Fruit fly (Drosophila melanogaster): ENCODE results near the gene CG10650.

DNA sequence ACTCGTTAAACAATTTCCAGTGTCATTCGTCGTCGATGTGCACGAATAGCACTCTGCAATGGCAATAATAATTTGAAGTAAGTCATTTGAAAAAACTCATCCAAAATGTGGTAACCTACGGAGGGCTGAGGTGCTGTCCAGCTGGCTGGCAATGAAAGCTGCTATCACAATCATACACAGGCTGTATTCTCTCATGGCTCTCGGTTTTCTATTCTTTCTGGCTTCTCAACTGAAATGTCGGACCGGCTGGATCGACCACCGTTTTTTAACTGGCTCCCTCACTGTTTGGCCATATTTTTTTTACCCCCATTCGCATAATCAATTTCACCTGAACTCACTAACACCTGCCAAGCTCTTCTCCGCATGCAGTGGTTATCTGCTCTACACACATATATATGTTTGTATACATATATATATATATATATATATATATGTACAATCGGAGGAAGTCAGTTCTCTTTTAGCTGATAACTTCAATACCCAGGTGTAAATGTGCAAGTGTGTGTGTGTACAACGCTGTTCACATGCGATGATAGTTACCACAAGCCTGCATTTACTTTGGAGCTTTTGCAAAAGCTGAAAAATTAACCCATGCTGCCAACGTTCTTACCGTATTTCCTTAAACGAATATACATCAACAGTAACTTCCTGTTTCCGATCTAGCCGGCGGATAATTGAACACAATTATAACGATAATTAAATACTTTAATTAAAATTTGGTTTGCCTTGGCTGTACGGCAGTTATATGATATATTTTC is at the start of gene CG10650:
- TF ChIP-seq luna (GFP tag; optimal IDR thresholded peaks at IDR 0.05) (no peak), CG2875 (GFP tag; optimal IDR thresholded peaks at IDR 0.05) (no peak), usp (GFP tag; optimal IDR thresholded peaks at IDR 0.05) (no peak), CG15073 (GFP tag; optimal IDR thresholded peaks at IDR 0.05) (no peak), Dref (GFP tag; IDR thresholded peaks at IDR 0.05) (no peak), NfI (GFP tag; optimal IDR thresholded peaks at IDR 0.05) (no peak), CG9932 (GFP tag; IDR thresholded peaks at IDR 0.05) (no peak), Nf-YA (GFP tag; IDR thresholded peaks at IDR 0.05) (no peak), CG12236 (GFP tag; optimal IDR thresholded peaks at IDR 0.05) (no peak), crp (GFP tag; optimal IDR thresholded peaks at IDR 0.05) (no peak), zen2 (GFP tag; IDR thresholded peaks at IDR 0.05; ENCODE audit: partially characterized antibody) (no peak), CG7271 (tag; optimal IDR thresholded peaks at IDR 0.05) (no peak), sug (tag; optimal IDR thresholded peaks at IDR 0.05) (peak; percentile 73), CG7745 (tag; optimal IDR thresholded peaks at IDR 0.05) (no peak)

Measured in whole organism, embryonic.